Fruit fly (Drosophila melanogaster): ENCODE measurements around the gene CG31704.

CG31704 gene

DNA sequence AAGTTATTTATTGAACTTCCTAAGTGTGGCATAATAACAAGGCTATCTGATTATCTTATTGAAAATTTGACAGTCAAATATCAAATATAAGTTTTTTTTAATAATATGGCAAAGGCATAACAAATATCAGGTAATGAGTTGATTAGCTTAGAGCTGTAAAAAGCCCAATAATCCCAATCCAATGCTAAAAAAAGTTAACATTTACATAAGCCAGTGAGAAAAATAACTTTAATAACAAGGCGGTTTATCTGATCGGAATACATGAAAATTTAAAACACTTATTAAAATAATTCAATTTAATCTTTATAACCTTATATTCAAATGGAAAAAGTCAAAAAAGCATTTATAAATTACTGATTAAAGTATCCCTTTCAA, 32.2 kb upstream of the CG31704 start:
- TF ChIP-seq CG32006 (GFP tag; optimal IDR thresholded peaks at IDR 0.05): peak; percentile 25
- peak; percentile 23 for TF ChIP-seq Smox (GFP tag; optimal IDR thresholded peaks at IDR 0.05)
- TF ChIP-seq Hr4 (GFP tag; optimal IDR thresholded peaks at IDR 0.05): peak; percentile 6
- TF ChIP-seq net (GFP tag; optimal IDR thresholded peaks at IDR 0.05): no peak
- TF ChIP-seq Sox15 (GFP tag; optimal IDR thresholded peaks at IDR 0.05): no peak
- TF ChIP-seq fd59A (GFP tag; optimal IDR thresholded peaks at IDR 0.05): peak; percentile 1
- TF ChIP-seq fkh (GFP tag; optimal IDR thresholded peaks at IDR 0.05): no peak
- no peak for TF ChIP-seq CG6276 (GFP tag; optimal IDR thresholded peaks at IDR 0.05)
- TF ChIP-seq CG6163 (GFP tag; IDR thresholded peaks at IDR 0.05): no peak
- TF ChIP-seq svp (GFP tag): no peak

DNA sequence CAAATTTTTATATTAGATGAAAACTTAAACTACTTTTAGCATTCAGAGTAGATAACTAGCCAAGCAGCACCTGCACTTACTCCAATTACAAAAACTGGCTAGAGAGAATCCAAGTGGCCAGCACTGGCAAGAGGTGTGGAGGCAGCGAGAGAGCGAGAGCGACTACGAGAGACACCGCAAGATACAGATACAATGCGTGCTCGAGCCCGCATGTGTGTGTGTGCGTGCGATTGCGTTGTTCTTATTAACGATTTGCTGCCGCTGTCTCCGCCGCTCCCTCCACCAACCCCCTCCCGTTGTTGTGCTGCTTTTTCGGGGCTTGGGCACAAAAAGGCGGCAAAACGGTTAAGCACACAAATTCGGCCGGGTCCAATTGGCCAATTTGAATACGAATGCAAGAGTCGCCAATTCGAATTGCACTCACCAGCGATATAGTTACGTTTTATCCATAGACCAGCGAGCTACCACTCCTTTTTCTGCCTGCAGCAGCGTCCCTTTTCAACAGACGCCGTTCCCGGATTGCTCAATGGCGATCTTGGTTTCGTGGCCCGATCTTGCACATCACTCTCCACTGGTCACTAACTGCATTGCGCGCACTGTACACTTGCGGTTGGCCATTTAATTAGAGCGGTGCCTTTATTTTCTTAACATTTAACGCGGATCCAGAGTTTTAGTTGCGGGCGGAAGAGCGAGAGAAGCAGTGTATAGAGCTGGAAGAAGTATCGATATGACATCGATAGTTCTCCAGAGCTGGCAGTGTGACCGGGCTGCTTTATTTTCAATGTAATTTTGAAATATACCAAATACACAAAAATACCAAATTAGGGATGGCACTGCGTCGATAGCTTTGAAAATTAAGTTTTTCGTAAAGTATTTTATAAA, 31.5 kb upstream of the CG31704 start, which contains the start of gene crol:
Gene crol, minus strand, starts transcription at position 737 of the 882 bp plus-strand sequence.
- no peak for TF ChIP-seq acj6 (GFP tag; optimal IDR thresholded peaks at IDR 0.05)
- no peak for TF ChIP-seq CG11762 (GFP tag; optimal IDR thresholded peaks at IDR 0.05; ENCODE audit: insufficient read depth)
- TF ChIP-seq CG6808 (GFP tag; optimal IDR thresholded peaks at IDR 0.05): peak; percentile 28
- TF ChIP-seq fkh (GFP tag; optimal IDR thresholded peaks at IDR 0.05): peak; percentile 23
- TF ChIP-seq CG10631 (GFP tag; optimal IDR thresholded peaks at IDR 0.05): no peak
- peak; percentile 71 for TF ChIP-seq vri (GFP tag; optimal IDR thresholded peaks at IDR 0.05)
- peak; percentile 42 for TF ChIP-seq CG1621 (tag; optimal IDR thresholded peaks at IDR 0.05)
- peak; percentile 31 for TF ChIP-seq esn (GFP tag; optimal IDR thresholded peaks at IDR 0.05)
- no peak for TF ChIP-seq salr (GFP tag; optimal IDR thresholded peaks at IDR 0.05)
- TF ChIP-seq OdsH (GFP tag; optimal IDR thresholded peaks at IDR 0.05): peak; percentile 15
- peak; percentile 4 for TF ChIP-seq cyc (GFP tag; optimal IDR thresholded peaks at IDR 0.05)
- TF ChIP-seq ss (GFP tag; optimal IDR thresholded peaks at IDR 0.05): peak; percentile 66 to 82
- peak; percentile 85 for TF ChIP-seq Eip78C (GFP tag)
- no peak for TF ChIP-seq CG6276 (GFP tag; optimal IDR thresholded peaks at IDR 0.05)
- TF ChIP-seq CG6854 (GFP tag; optimal IDR thresholded peaks at IDR 0.05): peak; percentile 5
- peak; percentile 19 for TF ChIP-seq Eip93F (GFP tag; optimal IDR thresholded peaks at IDR 0.05)
- TF ChIP-seq spab (GFP tag; optimal IDR thresholded peaks at IDR 0.05): no peak
- TF ChIP-seq dac (GFP tag; optimal IDR thresholded peaks at IDR 0.05): no peak
- TF ChIP-seq CG10669 (GFP tag; optimal IDR thresholded peaks at IDR 0.05): no peak
- TF ChIP-seq CG15336 (GFP tag; IDR thresholded peaks at IDR 0.05): 0 out of 2 replicates have a peak, but pooled peaks have one; percentile 26
- no peak for TF ChIP-seq Sox102F (GFP tag; optimal IDR thresholded peaks at IDR 0.05)
- peak; percentile 6 for TF ChIP-seq pdm3 (GFP tag; optimal IDR thresholded peaks at IDR 0.05)
- peak; percentile 17 for TF ChIP-seq dsx (GFP tag; optimal IDR thresholded peaks at IDR 0.05; ENCODE audit: poor library complexity, severe bottlenecking)
- no peak for TF ChIP-seq Ets96B (tag; optimal IDR thresholded peaks at IDR 0.05)
- peak; percentile 47 for TF ChIP-seq Lpt (GFP tag; optimal IDR thresholded peaks at IDR 0.05)
- TF ChIP-seq Ets21C (GFP tag; optimal IDR thresholded peaks at IDR 0.05): no peak
- TF ChIP-seq CG31627 (GFP tag; optimal IDR thresholded peaks at IDR 0.05): no peak
- no peak for TF ChIP-seq CG6792 (GFP tag; optimal IDR thresholded peaks at IDR 0.05)
- TF ChIP-seq achi (GFP tag; optimal IDR thresholded peaks at IDR 0.05): no peak
- TF ChIP-seq Sox14 (GFP tag; optimal IDR thresholded peaks at IDR 0.05): peak; percentile 8
- peak; percentile 29 for TF ChIP-seq CG9139 (GFP tag; optimal IDR thresholded peaks at IDR 0.05)
- TF ChIP-seq eg (GFP tag; IDR thresholded peaks at IDR 0.05): peak; percentile 50; the same call in 1 of the 3 replicates
- TF ChIP-seq CG6163 (GFP tag; IDR thresholded peaks at IDR 0.05): peak; percentile 58; the same call in 2 of the 3 replicates
